Worm (Caenorhabditis elegans): ENCODE data around the gene fbxa-30.

ce11 chrIII:1273655-1274328 is 1.6 kb downstream of the fbxa-30 start, which contains the start of gene fbxa-29:
- TF ChIP-seq ets-4 (tag; optimal IDR thresholded peaks at IDR 0.05) (no peak), pros-1 (tag; optimal IDR thresholded peaks at IDR 0.05) (no peak), elt-2 (tag; optimal IDR thresholded peaks at IDR 0.05) (no peak), Y22D7AL.16 (tag; optimal IDR thresholded peaks at IDR 0.05) (no peak)

Data from whole organism, late embryonic.